Fruit fly (Drosophila melanogaster): ENCODE measurements around the gene Pbp45.

Gene Pbp45

DNA sequence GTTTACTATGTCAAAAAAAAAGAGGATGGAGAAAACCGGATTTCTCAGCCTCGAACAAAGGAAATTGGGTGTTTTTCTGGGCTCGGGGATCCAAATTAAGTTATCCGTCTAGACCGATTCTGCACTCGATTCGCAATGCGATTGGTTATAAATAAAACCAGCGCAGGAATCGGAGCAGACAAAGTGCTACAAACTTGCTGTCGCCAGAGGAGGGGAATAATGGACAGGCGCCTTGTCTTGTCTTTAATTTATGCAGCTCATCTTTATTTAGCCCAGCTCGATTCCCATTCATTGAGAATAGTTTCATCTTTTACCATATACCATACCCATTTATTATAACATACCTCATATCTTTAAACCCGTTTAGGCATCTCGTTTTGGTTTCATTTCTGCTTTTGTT is 34.6 kb downstream of the Pbp45 start:
- no peak for TF ChIP-seq pdm3 (GFP tag; optimal IDR thresholded peaks at IDR 0.05)
- TF ChIP-seq dsx (GFP tag; optimal IDR thresholded peaks at IDR 0.05; ENCODE audit: poor library complexity, severe bottlenecking), result peak; percentile 96
- TF ChIP-seq CG7368 (GFP tag; optimal IDR thresholded peaks at IDR 0.05), result no peak
- TF ChIP-seq CG3919 (GFP tag; optimal IDR thresholded peaks at IDR 0.05), result no peak
- TF ChIP-seq eg (GFP tag; IDR thresholded peaks at IDR 0.05), result no peak
- no peak for TF ChIP-seq CG9139 (GFP tag; optimal IDR thresholded peaks at IDR 0.05)
- TF ChIP-seq Eip78C (GFP tag), result no peak
- no peak for TF ChIP-seq OdsH (GFP tag; optimal IDR thresholded peaks at IDR 0.05)

DNA sequence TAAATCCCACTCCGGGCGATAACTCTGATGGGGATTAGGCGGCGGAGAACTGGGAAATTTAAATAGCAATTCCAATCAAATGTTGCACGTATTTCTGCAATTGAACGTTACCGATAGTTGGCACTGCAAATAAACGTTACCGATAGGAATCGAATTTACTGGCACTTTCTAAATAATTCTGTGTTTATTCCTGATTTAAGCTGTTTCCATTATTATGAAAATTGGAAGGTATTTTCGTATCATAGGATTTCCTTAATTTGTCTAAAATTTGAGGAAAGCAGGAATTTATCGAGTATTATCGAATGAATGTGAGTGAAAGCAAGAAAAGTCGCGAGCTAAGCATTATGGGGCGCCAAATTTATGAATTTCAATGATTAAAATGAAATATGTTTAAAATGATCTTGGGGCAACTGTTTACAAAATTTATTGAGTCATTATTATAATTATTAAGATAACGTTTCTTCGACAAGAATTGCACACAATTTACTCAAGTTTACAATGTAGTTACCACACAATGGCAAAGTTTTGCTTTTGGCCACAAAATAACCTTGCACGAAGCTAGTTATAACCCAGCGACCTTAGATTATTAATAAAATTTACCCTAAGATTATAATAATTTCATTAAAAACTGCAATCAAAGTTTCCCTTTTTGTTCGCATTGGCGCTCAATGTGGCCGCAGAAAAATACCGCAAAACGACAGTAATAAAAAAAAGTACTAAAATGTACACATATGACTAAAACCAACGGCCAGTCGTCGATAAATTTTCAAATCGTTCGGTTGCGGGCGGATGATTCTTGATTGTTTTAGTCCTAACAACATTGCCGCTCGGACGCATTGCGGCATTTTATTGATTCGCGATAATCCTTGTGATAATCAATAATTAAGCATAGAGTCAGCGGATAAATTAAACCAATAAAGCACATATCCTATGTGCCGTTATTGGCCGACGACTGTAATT is 35.5 kb downstream of the Pbp45 start, which contains the start of gene alpha-Man-IIb:
Gene alpha-Man-IIb (plus strand): TSS at position 747 of the 960 bp plus-strand sequence.
- TF ChIP-seq CG10669 (GFP tag; optimal IDR thresholded peaks at IDR 0.05) (no peak), CG8119 (GFP tag; IDR thresholded peaks at IDR 0.05) (no peak), esn (GFP tag; optimal IDR thresholded peaks at IDR 0.05) (peak; percentile 19), OdsH (GFP tag; optimal IDR thresholded peaks at IDR 0.05) (no peak), CG11762 (GFP tag; optimal IDR thresholded peaks at IDR 0.05; ENCODE audit: insufficient read depth) (no peak), CG6792 (GFP tag; optimal IDR thresholded peaks at IDR 0.05) (no peak), Eip75B (GFP tag; optimal IDR thresholded peaks at IDR 0.05) (peak; percentile 13), CG8632 (GFP tag; optimal IDR thresholded peaks at IDR 0.05) (no peak), CG32006 (GFP tag; optimal IDR thresholded peaks at IDR 0.05) (no peak), cyc (GFP tag; optimal IDR thresholded peaks at IDR 0.05) (peak; percentile 12), CG15336 (GFP tag; IDR thresholded peaks at IDR 0.05) (no peak), CG1621 (tag; optimal IDR thresholded peaks at IDR 0.05) (peak; percentile 26), net (GFP tag; optimal IDR thresholded peaks at IDR 0.05) (no peak), dsx (GFP tag; optimal IDR thresholded peaks at IDR 0.05; ENCODE audit: poor library complexity, severe bottlenecking) (peak; percentile 69), dac (GFP tag; optimal IDR thresholded peaks at IDR 0.05) (no peak), Sox102F (GFP tag; optimal IDR thresholded peaks at IDR 0.05) (no peak), CG16779 (tag; optimal IDR thresholded peaks at IDR 0.05) (no peak), CG3032 (tag; optimal IDR thresholded peaks at IDR 0.05) (peak; percentile 59), CG11902 (GFP tag; optimal IDR thresholded peaks at IDR 0.05) (no peak), CG11294 (GFP tag; IDR thresholded peaks at IDR 0.05) (no peak), pdm3 (GFP tag; optimal IDR thresholded peaks at IDR 0.05) (no peak), acj6 (GFP tag; optimal IDR thresholded peaks at IDR 0.05) (no peak), Hr38 (GFP tag; optimal IDR thresholded peaks at IDR 0.05) (no peak), Hr39 (GFP tag; optimal IDR thresholded peaks at IDR 0.05) (no peak), eg (GFP tag; IDR thresholded peaks at IDR 0.05) (no peak), CG31627 (GFP tag; optimal IDR thresholded peaks at IDR 0.05) (peak; percentile 22), Sox15 (GFP tag; optimal IDR thresholded peaks at IDR 0.05) (no peak), Gug (GFP tag; IDR thresholded peaks at IDR 0.05) (no peak), CG7368 (GFP tag; optimal IDR thresholded peaks at IDR 0.05) (no peak), vri (GFP tag; optimal IDR thresholded peaks at IDR 0.05) (no peak), Lpt (GFP tag; optimal IDR thresholded peaks at IDR 0.05) (no peak), Eip78C (GFP tag) (peak; percentile 74), CG3919 (GFP tag; optimal IDR thresholded peaks at IDR 0.05) (peak; percentile 7), achi (GFP tag; optimal IDR thresholded peaks at IDR 0.05) (no peak), Met (GFP tag; optimal IDR thresholded peaks at IDR 0.05) (no peak), CG34406 (GFP tag; optimal IDR thresholded peaks at IDR 0.05) (no peak), CG6276 (GFP tag; optimal IDR thresholded peaks at IDR 0.05) (no peak), CG9139 (GFP tag; optimal IDR thresholded peaks at IDR 0.05) (no peak), salr (GFP tag; optimal IDR thresholded peaks at IDR 0.05) (no peak), Hr4 (GFP tag; optimal IDR thresholded peaks at IDR 0.05) (no peak), fkh (GFP tag; optimal IDR thresholded peaks at IDR 0.05) (peak; percentile 98), CG4318 (GFP tag; optimal IDR thresholded peaks at IDR 0.05) (no peak), Ets96B (tag; optimal IDR thresholded peaks at IDR 0.05) (no peak), topi (GFP tag; optimal IDR thresholded peaks at IDR 0.05) (no peak), lz (GFP tag; optimal IDR thresholded peaks at IDR 0.05) (peak; percentile 5), svp (GFP tag) (peak; percentile 70), ss (GFP tag; optimal IDR thresholded peaks at IDR 0.05) (peak in 1 of 2 experiments; percentile 23)
